Fruit fly (Drosophila melanogaster): ENCODE measurements around the gene CG8519.
A peak's percentile ranks its signal among the peaks of the same experiment; 100 is the strongest.

The CG8519 gene

dm6 chr3L:6747127-6747526 is 42.5 kb downstream of the CG8519 start (continued):
- TF ChIP-seq dpn (GFP tag; optimal IDR thresholded peaks at IDR 0.05) (peak; percentile 30 to 45), CG13424 (tag; optimal IDR thresholded peaks at IDR 0.05) (peak; percentile 57), CoRest (tag; optimal IDR thresholded peaks at IDR 0.05) (peak; percentile 56), CG10267 (tag; optimal IDR thresholded peaks at IDR 0.05) (peak; percentile 49), az2 (GFP tag; optimal IDR thresholded peaks at IDR 0.05) (peak; percentile 9), Nf-YA (GFP tag; IDR thresholded peaks at IDR 0.05) (0 out of 2 replicates have a peak, but pooled peaks have one; percentile 12), Doc2 (GFP tag; IDR thresholded peaks at IDR 0.05) (no peak), CG1603 (tag; optimal IDR thresholded peaks at IDR 0.05) (peak; percentile 68), CG10209 (GFP tag; optimal IDR thresholded peaks at IDR 0.05) (peak; percentile 47), peb (GFP tag; IDR thresholded peaks at IDR 0.05) (peak; percentile 7; the same call in 1 of the 2 replicates), CG2202 (tag; optimal IDR thresholded peaks at IDR 0.05) (no peak), CG8290 (GFP tag; optimal IDR thresholded peaks at IDR 0.05) (peak; percentile 58), CG8290 (tag; optimal IDR thresholded peaks at IDR 0.05) (peak in 1 of 2 experiments; percentile 83), otp (GFP tag; IDR thresholded peaks at IDR 0.05) (peak; percentile 61; the same call in 1 of the 3 replicates), CG6791 (GFP tag; IDR thresholded peaks at IDR 0.05; ENCODE audit: partially characterized antibody) (peak; percentile 78), Atf3 (GFP tag; optimal IDR thresholded peaks at IDR 0.05) (no peak), sisA (GFP tag; IDR thresholded peaks at IDR 0.05) (peak; percentile 45; the same call in 1 of the 2 replicates), chn (GFP tag; optimal IDR thresholded peaks at IDR 0.05) (peak; percentile 48), CG12071 (GFP tag; optimal IDR thresholded peaks at IDR 0.05) (no peak), unc-4 (GFP tag; IDR thresholded peaks at IDR 0.05; ENCODE audit: partially characterized antibody) (0 out of 2 replicates have a peak, but pooled peaks have one; percentile 25), z (GFP tag; IDR thresholded peaks at IDR 0.05) (no peak), psq (GFP tag; optimal IDR thresholded peaks at IDR 0.05) (peak; percentile 85), CG7987 (GFP tag; optimal IDR thresholded peaks at IDR 0.05) (peak; percentile 28), E2f2 (GFP tag; IDR thresholded peaks at IDR 0.05) (peak; percentile 39), ase (GFP tag; IDR thresholded peaks at IDR 0.05) (peak; percentile 25; the same call in 1 of the 3 replicates), CG13624 (GFP tag; optimal IDR thresholded peaks at IDR 0.05) (peak; percentile 52), CG14441 (GFP tag; IDR thresholded peaks at IDR 0.05) (peak; percentile 48), CG4854 (GFP tag; optimal IDR thresholded peaks at IDR 0.05) (peak; percentile 12), Scr (GFP tag; IDR thresholded peaks at IDR 0.05; ENCODE audit: partially characterized antibody) (peak; percentile 51; the same call in 1 of the 2 replicates), CG6683 (GFP tag; optimal IDR thresholded peaks at IDR 0.05) (no peak), vnd (GFP tag; IDR thresholded peaks at IDR 0.05; ENCODE audit: partially characterized antibody) (no peak), CG1233 (GFP tag; optimal IDR thresholded peaks at IDR 0.05) (no peak), CG6765 (GFP tag; optimal IDR thresholded peaks at IDR 0.05) (no peak), CG17829 (tag; optimal IDR thresholded peaks at IDR 0.05) (peak; percentile 61), gsb (GFP tag; IDR thresholded peaks at IDR 0.05) (peak; percentile 48), gro (GFP tag; optimal IDR thresholded peaks at IDR 0.05) (peak; percentile 21), stc (GFP tag; IDR thresholded peaks at IDR 0.05) (no peak), CG13775 (GFP tag; optimal IDR thresholded peaks at IDR 0.05) (peak; percentile 11), lilli (GFP tag; optimal IDR thresholded peaks at IDR 0.05) (peak; percentile 65), fu2 (GFP tag; optimal IDR thresholded peaks at IDR 0.05) (peak; percentile 42), CG11085 (GFP tag; IDR thresholded peaks at IDR 0.05) (peak; percentile 66), cas (GFP tag; IDR thresholded peaks at IDR 0.05) (peak; percentile 24; the same call in 1 of the 2 replicates), wek (GFP tag; optimal IDR thresholded peaks at IDR 0.05) (no peak), CG14710 (tag; optimal IDR thresholded peaks at IDR 0.05) (peak; percentile 63), CG4404 (GFP tag; IDR thresholded peaks at IDR 0.05) (0 out of 2 replicates have a peak, but pooled peaks have one; percentile 22), ssp (GFP tag; IDR thresholded peaks at IDR 0.05) (peak; percentile 41; the same call in 1 of the 2 replicates), YL-1 (GFP tag; optimal IDR thresholded peaks at IDR 0.05) (peak; percentile 97), slp2 (GFP tag; optimal IDR thresholded peaks at IDR 0.05) (peak; percentile 20), CG10147 (GFP tag; optimal IDR thresholded peaks at IDR 0.05) (peak; percentile 2), CG17912 (GFP tag; optimal IDR thresholded peaks at IDR 0.05) (peak; percentile 76), hth (optimal IDR thresholded peaks at IDR 0.05) (no peak)

Data from whole organism, embryonic.